Worm (Caenorhabditis elegans) whole organism, midembryonic: ENCODE results near the gene F11A5.9.

Experiments
- cog-1 ChIP-seq: sonication (generic microtip); optimal IDR thresholded peaks from 2 replicates; lab custom pipeline; 2016; ENCODE audit warnings: missing genetic modification characterization, missing compliant biosample characterization
- klf-2 ChIP-seq: fragments of 200-800 bp; sonication (Bioruptor generic); conservative IDR thresholded peaks from 2 replicates; pipeline ENCODE4 v1.3.6; 2022; ENCODE audit warnings: missing genetic modification reagents, missing genetic modification characterization, missing compliant biosample characterization
- ref-1 ChIP-seq: fragments of 200-800 bp; sonication (Bioruptor generic); conservative IDR thresholded peaks from 2 replicates; pipeline ENCODE4 v1.3.6; 2022; ENCODE audit warnings: missing genetic modification reagents, missing genetic modification characterization, missing compliant biosample characterization
- tab-1 ChIP-seq: fragments of 200-800 bp; sonication (Bioruptor generic); IDR thresholded peaks from 2 replicates; pipeline ENCODE4 v1.3.6; 2022; ENCODE audit warnings: missing genetic modification characterization, missing compliant biosample characterization

- TF ChIP-seq cog-1, result no peak
- no peak for TF ChIP-seq ref-1 (GFP tag; lab: Robert Waterston, UW)
- TF ChIP-seq tab-1 (GFP tag; lab: Robert Waterston, UW), result no peak
- TF ChIP-seq klf-2 (GFP tag; lab: Robert Waterston, UW), result no peak
Measured at ce11 chrV:16226581-16226980, 11.9 kb downstream of the F11A5.9 start, which contains the start of gene F11A5.13.
